Fruit fly (Drosophila melanogaster) whole organism, embryonic: Measurements from ENCODE around the gene natalisin.
A peak's percentile ranks its signal among the peaks of the same experiment; 100 is the strongest.

Experiments
- BEAF-32 ChIP-seq: fragments of 200-800 bp; sonication (Bioruptor generic); optimal IDR thresholded peaks from 3 replicates; lab custom pipeline; 2017; ENCODE audit warnings: missing biosample characterization, missing genetic modification characterization, mild to moderate bottlenecking, moderate library complexity, missing genetic modification reagents
- CG1024 ChIP-seq: fragments of 200-800 bp; sonication (Bioruptor generic); IDR thresholded peaks from 2 replicates; pipeline ENCODE4 v1.3.6; 2022; ENCODE audit warnings: missing biosample characterization, missing genetic modification characterization
- CG10274 ChIP-seq: fragments of 200-800 bp; sonication (Bioruptor generic); optimal IDR thresholded peaks from 3 replicates; lab custom pipeline; 2017; ENCODE audit warnings: missing biosample characterization, mild to moderate bottlenecking, missing genetic modification characterization
- CG10462 ChIP-seq: fragments of 200-800 bp; sonication (Bioruptor generic); optimal IDR thresholded peaks from 2 replicates; lab custom pipeline; 2016; ENCODE audit warnings: missing biosample characterization, missing genetic modification characterization
- CG11560 ChIP-seq: fragments of 200-800 bp; sonication (Bioruptor generic); IDR thresholded peaks from 3 replicates; pipeline ENCODE4 v1.3.6; 2022; ENCODE audit warnings: missing biosample characterization, missing genetic modification characterization
- CG12744 ChIP-seq: fragments of 200-800 bp; sonication (Bioruptor generic); optimal IDR thresholded peaks from 2 replicates; lab custom pipeline; 2016; ENCODE audit warnings: missing biosample characterization, missing genetic modification characterization
- CG17361 ChIP-seq: fragments of 200-800 bp; sonication (Bioruptor generic); IDR thresholded peaks from 3 replicates; pipeline ENCODE4 v1.3.6; 2022; ENCODE audit warnings: missing biosample characterization, missing genetic modification characterization
- CG17912 ChIP-seq: fragments of 200-800 bp; sonication (Bioruptor generic); optimal IDR thresholded peaks from 2 replicates; lab custom pipeline; 2018; ENCODE audit warnings: missing biosample characterization, mild to moderate bottlenecking, missing genetic modification characterization
- CG2120 ChIP-seq: fragments of 200-800 bp; sonication (Bioruptor generic); optimal IDR thresholded peaks from 3 replicates; lab custom pipeline; 2016; ENCODE audit warnings: missing biosample characterization, missing genetic modification characterization
- CG30431 ChIP-seq: fragments of 200-800 bp; sonication (Bioruptor generic); optimal IDR thresholded peaks from 2 replicates; lab custom pipeline; 2017; ENCODE audit warnings: missing biosample characterization, missing genetic modification characterization
- CG31224 ChIP-seq: fragments of 200-800 bp; sonication (Bioruptor generic); IDR thresholded peaks from 2 replicates; pipeline ENCODE4 v1.3.6; 2022; ENCODE audit warnings: missing biosample characterization, missing genetic modification characterization
- CG3995 ChIP-seq: fragments of 200-800 bp; sonication (Bioruptor generic); optimal IDR thresholded peaks from 3 replicates; lab custom pipeline; 2016; ENCODE audit warnings: missing biosample characterization, missing genetic modification characterization
- CG6689 ChIP-seq: fragments of 200-800 bp; sonication (Bioruptor generic); IDR thresholded peaks from 2 replicates; pipeline ENCODE4 v1.3.6; 2022; ENCODE audit warnings: missing biosample characterization, missing genetic modification characterization
- CG7987 ChIP-seq: fragments of 200-800 bp; sonication (Bioruptor generic); optimal IDR thresholded peaks from 2 replicates; lab custom pipeline; 2018; ENCODE audit warnings: missing biosample characterization, mild to moderate bottlenecking, missing genetic modification characterization, moderate library complexity
- CG8089 ChIP-seq: fragments of 200-800 bp; sonication (Bioruptor generic); optimal IDR thresholded peaks from 3 replicates; lab custom pipeline; 2016; ENCODE audit warnings: missing biosample characterization, missing genetic modification characterization
- CG8359 ChIP-seq: fragments of 200-800 bp; sonication (Bioruptor generic); optimal IDR thresholded peaks from 2 replicates; lab custom pipeline; 2017; ENCODE audit warnings: missing biosample characterization, mild to moderate bottlenecking, missing genetic modification characterization, borderline replicate concordance
- CG8478 ChIP-seq: fragments of >200 bp; optimal IDR thresholded peaks from 2 replicates; lab custom pipeline; 2018
- CG9876 ChIP-seq: fragments of 200-800 bp; sonication (Bioruptor generic); optimal IDR thresholded peaks from 2 replicates; lab custom pipeline; 2016; ENCODE audit warnings: missing biosample characterization, missing genetic modification characterization
- D ChIP-seq, 2 experiments: fragments of 200-800 bp in 1 of 2; fragments of >200 bp in 1 of 2; sonication (Bioruptor generic) in 1 of 2; optimal IDR thresholded peaks; 2 replicates in 1 of 2; 3 replicates in 1 of 2; lab custom pipeline; 2017; ENCODE audit warnings: mild to moderate bottlenecking in 1 of 2, missing biosample characterization in 1 of 2, missing genetic modification characterization in 1 of 2, missing genetic modification reagents in 1 of 2
- Dfd ChIP-seq, 2 experiments: fragments of >200 bp; optimal IDR thresholded peaks; 2 replicates each; lab custom pipeline; 2017; ENCODE audit warnings: missing biosample characterization in 2 of 2, missing genetic modification characterization in 2 of 2
- Doc3 ChIP-seq: fragments of 200-800 bp; sonication (Bioruptor generic); IDR thresholded peaks from 3 replicates; pipeline ENCODE4 v1.3.6; 2022; ENCODE audit warnings: missing biosample characterization, missing genetic modification characterization; ENCODE audit not compliant: partially characterized antibody
- Ets65A ChIP-seq: fragments of 200-800 bp; sonication (Bioruptor generic); peaks from one replicate; lab custom pipeline; 2016; ENCODE audit warnings: missing biosample characterization, missing genetic modification characterization
- Fer1 ChIP-seq: fragments of 200-800 bp; sonication (Bioruptor generic); optimal IDR thresholded peaks from 2 replicates; lab custom pipeline; 2017; ENCODE audit warnings: missing biosample characterization, mild to moderate bottlenecking, missing genetic modification characterization
- HHEX ChIP-seq: fragments of 200-800 bp; sonication (Bioruptor generic); optimal IDR thresholded peaks from 3 replicates; lab custom pipeline; 2017; ENCODE audit warnings: missing biosample characterization, mild to moderate bottlenecking, missing genetic modification characterization, missing genetic modification reagents
- HLH3B ChIP-seq: fragments of 200-800 bp; sonication (Bioruptor generic); IDR thresholded peaks from 2 replicates; pipeline ENCODE4 v1.3.6; 2022; ENCODE audit warnings: missing biosample characterization, missing genetic modification characterization
- Hsf ChIP-seq: fragments of 200-800 bp; sonication (Bioruptor generic); optimal IDR thresholded peaks from 3 replicates; lab custom pipeline; 2016; ENCODE audit warnings: missing biosample characterization, missing genetic modification characterization
- Lim3 ChIP-seq: fragments of 200-800 bp; sonication (Bioruptor generic); IDR thresholded peaks from 2 replicates; pipeline ENCODE4 v1.3.6; 2022; ENCODE audit warnings: missing biosample characterization, missing genetic modification characterization
- MBD-R2 ChIP-seq: fragments of 200-800 bp; sonication (Bioruptor generic); IDR thresholded peaks from 2 replicates; pipeline ENCODE4 v1.3.6; 2022; ENCODE audit warnings: missing biosample characterization, missing genetic modification characterization
- Max ChIP-seq: fragments of 200-800 bp; sonication (Bioruptor generic); optimal IDR thresholded peaks from 2 replicates; lab custom pipeline; 2016; ENCODE audit warnings: missing biosample characterization, mild to moderate bottlenecking, missing genetic modification characterization
- Neu2 ChIP-seq: fragments of 200-800 bp; sonication (Bioruptor generic); optimal IDR thresholded peaks from 3 replicates; lab custom pipeline; 2016; ENCODE audit warnings: missing biosample characterization, missing genetic modification characterization, borderline replicate concordance
- PHDP ChIP-seq: fragments of 200-800 bp; sonication (Bioruptor generic); optimal IDR thresholded peaks from 3 replicates; lab custom pipeline; 2018; ENCODE audit warnings: missing biosample characterization, mild to moderate bottlenecking, missing genetic modification characterization, moderate library complexity
- Ravus ChIP-seq: fragments of 200-800 bp; sonication (Bioruptor generic); IDR thresholded peaks from 2 replicates; pipeline ENCODE4 v1.3.6; 2022; ENCODE audit warnings: missing biosample characterization, missing genetic modification characterization
- Sin3A ChIP-seq: fragments of >200 bp; optimal IDR thresholded peaks from 2 replicates; lab custom pipeline; 2018
- Vsx1 ChIP-seq: fragments of 200-800 bp; sonication (Bioruptor generic); optimal IDR thresholded peaks from 2 replicates; lab custom pipeline; 2017; ENCODE audit warnings: missing biosample characterization, mild to moderate bottlenecking, missing genetic modification characterization, missing genetic modification reagents
- ash1 ChIP-seq: fragments of 200-800 bp; sonication (Bioruptor generic); optimal IDR thresholded peaks from 2 replicates; lab custom pipeline; 2018; ENCODE audit warnings: missing biosample characterization, mild to moderate bottlenecking, missing genetic modification characterization
- bab2 ChIP-seq: fragments of 200-800 bp; sonication (Bioruptor generic); optimal IDR thresholded peaks from 2 replicates; lab custom pipeline; 2016; ENCODE audit warnings: missing biosample characterization, missing genetic modification characterization
- bowl ChIP-seq: fragments of 200-800 bp; sonication (Bioruptor generic); IDR thresholded peaks from 2 replicates; pipeline ENCODE4 v1.3.6; 2022; ENCODE audit warnings: missing biosample characterization, missing genetic modification characterization
- bsh ChIP-seq, 2 experiments: fragments of 200-800 bp; sonication (Bioruptor generic); optimal IDR thresholded peaks; 2 replicates each; lab custom pipeline; 2017 to 2018; ENCODE audit warnings: mild to moderate bottlenecking in 2 of 2, missing biosample characterization in 2 of 2, missing genetic modification characterization in 2 of 2, moderate library complexity in 1 of 2
- dysf ChIP-seq: fragments of 200-800 bp; sonication (Bioruptor generic); IDR thresholded peaks from 3 replicates; pipeline ENCODE4 v1.3.6; 2022; ENCODE audit warnings: missing biosample characterization, missing genetic modification characterization
- ems ChIP-seq: fragments of 200-800 bp; sonication (Bioruptor generic); optimal IDR thresholded peaks from 3 replicates; lab custom pipeline; 2016; ENCODE audit warnings: missing biosample characterization, missing genetic modification characterization
- fd96Cb ChIP-seq: fragments of 200-800 bp; sonication (Bioruptor generic); optimal IDR thresholded peaks from 2 replicates; lab custom pipeline; 2018; ENCODE audit warnings: missing biosample characterization, mild to moderate bottlenecking, missing genetic modification characterization, moderate library complexity
- gsb ChIP-seq: fragments of 200-800 bp; sonication (Bioruptor generic); IDR thresholded peaks from 2 replicates; pipeline ENCODE4 v1.3.6; 2022; ENCODE audit warnings: missing biosample characterization, missing genetic modification characterization
- gt ChIP-seq: fragments of 200-800 bp; sonication (Bioruptor generic); IDR thresholded peaks from 2 replicates; pipeline ENCODE4 v1.3.6; 2022; ENCODE audit warnings: missing biosample characterization, missing genetic modification characterization
- mam ChIP-seq: fragments of 200-800 bp; sonication (Bioruptor generic); optimal IDR thresholded peaks from 3 replicates; lab custom pipeline; 2016; ENCODE audit warnings: missing biosample characterization, missing genetic modification characterization
- mirr ChIP-seq: fragments of 200-800 bp; sonication (Bioruptor generic); optimal IDR thresholded peaks from 3 replicates; lab custom pipeline; 2018; ENCODE audit warnings: missing biosample characterization, mild to moderate bottlenecking, missing genetic modification characterization
- pan ChIP-seq, 4 experiments: fragments of >200 bp in 3 of 4; fragments of 200-800 bp in 1 of 4; sonication (Bioruptor generic) in 1 of 4; optimal IDR thresholded peaks in 3 of 4; IDR thresholded peaks in 1 of 4; 2 replicates each; pipeline versions ENCODE4 v1.3.6 to Lab custom; 2017 to 2022; ENCODE audit warnings: missing biosample characterization in 2 of 4, missing genetic modification characterization in 2 of 4, mixed read lengths in 1 of 4
- stc ChIP-seq: fragments of 200-800 bp; sonication (Bioruptor generic); IDR thresholded peaks from 2 replicates; pipeline ENCODE4 v1.3.6; 2022; ENCODE audit warnings: missing biosample characterization, missing genetic modification characterization
- sug ChIP-seq: fragments of 200-800 bp; optimal IDR thresholded peaks from 2 replicates; lab custom pipeline; 2019; ENCODE audit warnings: missing biosample characterization, mild to moderate bottlenecking, missing genetic modification characterization, moderate library complexity
- vfl ChIP-seq: fragments of 200-800 bp; sonication (Bioruptor generic); optimal IDR thresholded peaks from 2 replicates; lab custom pipeline; 2016; ENCODE audit warnings: missing biosample characterization, missing genetic modification characterization

The natalisin gene

DNA sequence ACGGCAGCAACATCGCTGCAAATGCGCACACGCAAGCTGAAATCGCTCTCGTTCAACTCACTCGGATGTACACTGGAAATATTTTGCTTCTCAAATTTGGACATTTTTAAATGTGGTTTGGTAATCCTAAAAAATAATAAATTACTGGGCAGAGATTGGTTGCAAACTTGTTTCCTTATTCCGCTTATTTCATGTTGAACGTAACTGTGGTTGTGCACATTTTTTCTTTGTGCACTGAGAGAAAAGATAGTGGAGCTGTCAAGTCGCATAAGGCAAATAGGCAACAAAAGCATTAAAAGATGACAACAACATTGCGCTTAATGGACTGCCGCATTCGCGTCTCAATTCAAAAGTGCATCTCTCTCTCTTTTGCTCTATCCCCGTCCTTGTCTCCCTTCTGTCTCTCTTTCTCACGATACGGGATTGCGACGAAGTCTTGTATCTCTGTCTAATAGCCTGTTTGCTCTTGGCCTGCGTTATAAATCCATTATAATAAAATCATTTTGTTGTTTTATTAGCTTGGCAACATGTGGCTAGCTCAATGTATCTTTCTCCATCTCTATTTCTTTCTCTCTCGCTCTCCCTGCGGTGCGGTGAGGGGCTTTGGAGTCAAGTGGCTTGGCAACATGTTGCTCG lies 45.1 kb upstream of the natalisin start (continued):
- TF ChIP-seq vfl (GFP tag; lab: Kevin White, UChicago) (peak; percentile 90), ash1 (GFP tag; lab: Kevin White, UChicago) (no peak), D (optimal IDR thresholded peaks at IDR 0.05; lab: Kevin White, UChicago) (no peak), D (GFP tag; optimal IDR thresholded peaks at IDR 0.05; lab: Kevin White, UChicago) (peak; percentile 87), CG12744 (GFP tag; lab: Kevin White, UChicago) (peak; percentile 90), CG17912 (GFP tag; lab: Kevin White, UChicago) (peak; percentile 61), CG1024 (GFP tag; lab: Robert Waterston, UW) (peak; percentile 64; the same call in 1 of the 2 replicates), CG11560 (tag; lab: Robert Waterston, UW) (peak; percentile 87), pan (optimal IDR thresholded peaks at IDR 0.05; lab: Kevin White, UChicago) (no peak), pan (GFP tag; optimal IDR thresholded peaks at IDR 0.05 in 1 of 2, IDR thresholded peaks at IDR 0.05 in 1 of 2) (peak in 1 of 2 experiments; percentile 73), CG8089 (GFP tag; lab: Kevin White, UChicago) (peak; percentile 96), HLH3B (GFP tag; lab: Robert Waterston, UW) (peak; percentile 89), CG30431 (GFP tag; lab: Kevin White, UChicago) (peak; percentile 95), CG8478 (peak; percentile 80), Max (GFP tag; lab: Kevin White, UChicago) (peak; percentile 83), bowl (GFP tag; lab: Robert Waterston, UW) (peak; percentile 95), gsb (GFP tag; lab: Robert Waterston, UW) (no peak; the same call in 1 of the 2 replicates), HHEX (GFP tag; lab: Kevin White, UChicago) (peak; percentile 80), Doc3 (GFP tag; lab: Robert Waterston, UW) (no peak), PHDP (tag; lab: Kevin White, UChicago) (peak; percentile 94), CG9876 (GFP tag; lab: Kevin White, UChicago) (peak; percentile 96), Ets65A (GFP tag; lab: Kevin White, UChicago) (peak; percentile 100), BEAF-32 (GFP tag; lab: Kevin White, UChicago) (no peak), CG8359 (GFP tag; lab: Kevin White, UChicago) (peak; percentile 61), stc (GFP tag; lab: Robert Waterston, UW) (peak; percentile 86), sug (tag; lab: Kevin White, UChicago) (peak; percentile 33), Sin3A (lab: Kevin White, UChicago) (no peak), ems (GFP tag; lab: Kevin White, UChicago) (peak; percentile 92), fd96Cb (tag; lab: Kevin White, UChicago) (peak; percentile 92), bsh (GFP tag; optimal IDR thresholded peaks at IDR 0.05; lab: Kevin White, UChicago) (peak; percentile 97 to 98), gt (peak; percentile 48; the same call in 1 of the 2 replicates), dysf (GFP tag; lab: Robert Waterston, UW) (peak; percentile 96), Dfd (GFP tag; optimal IDR thresholded peaks at IDR 0.05; lab: Kevin White, UChicago) (no peak), CG10462 (GFP tag; lab: Kevin White, UChicago) (peak; percentile 92), MBD-R2 (GFP tag; lab: Robert Waterston, UW) (peak; percentile 63), Hsf (GFP tag; lab: Kevin White, UChicago) (peak; percentile 97), mam (GFP tag; lab: Kevin White, UChicago) (peak; percentile 96), CG3995 (peak; percentile 20), mirr (GFP tag; lab: Kevin White, UChicago) (peak; percentile 16), Lim3 (GFP tag; lab: Robert Waterston, UW) (peak; percentile 94), Neu2 (GFP tag; lab: Kevin White, UChicago) (peak; percentile 45), Ravus (GFP tag; lab: Robert Waterston, UW) (peak; percentile 83), CG17361 (GFP tag; lab: Robert Waterston, UW) (peak; percentile 91), CG10274 (GFP tag; lab: Kevin White, UChicago) (peak; percentile 76), bab2 (GFP tag; lab: Kevin White, UChicago) (peak; percentile 92), Vsx1 (GFP tag; lab: Kevin White, UChicago) (peak; percentile 61), CG2120 (GFP tag; lab: Kevin White, UChicago) (peak; percentile 94), CG6689 (GFP tag; lab: Robert Waterston, UW) (peak; percentile 88), Fer1 (GFP tag; lab: Kevin White, UChicago) (peak; percentile 73), CG31224 (GFP tag; lab: Robert Waterston, UW) (peak; percentile 70), CG7987 (GFP tag; lab: Kevin White, UChicago) (peak; percentile 10)
